Worm (Caenorhabditis elegans): ENCODE data around the gene gpx-6.

The gpx-6 gene

DNA sequence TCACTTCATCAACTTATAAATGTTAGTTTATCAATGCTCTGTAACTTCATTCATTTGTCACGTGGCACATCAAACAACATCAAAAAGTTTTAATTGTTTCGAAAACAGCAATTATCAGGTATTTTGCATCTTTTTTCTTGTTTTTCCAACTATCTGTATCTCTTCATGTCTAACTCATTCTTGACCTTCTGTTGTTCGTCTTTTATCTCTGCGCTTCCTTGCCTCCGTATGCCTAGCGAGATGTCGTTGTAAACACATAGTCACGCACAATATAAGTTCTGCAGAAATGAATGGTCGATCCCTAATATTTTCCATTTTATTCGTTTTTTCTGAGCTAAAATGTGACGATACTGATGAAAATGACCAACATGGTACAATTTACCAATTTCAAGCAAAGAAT is at the start of gene gpx-6:
gpx-6 (plus strand) TSS at position 257 of the 400 bp plus-strand sequence.
- TF ChIP-seq tra-4 (tag; optimal IDR thresholded peaks at IDR 0.05) (no peak), hnd-1 (tag; optimal IDR thresholded peaks at IDR 0.05) (no peak), tbx-11 (GFP tag; IDR thresholded peaks at IDR 0.05) (no peak), aly-1 (tag; optimal IDR thresholded peaks at IDR 0.05) (no peak), pes-1 (GFP tag; IDR thresholded peaks at IDR 0.05) (no peak), ets-7 (tag; optimal IDR thresholded peaks at IDR 0.05) (no peak), ceh-13 (GFP tag; optimal IDR thresholded peaks at IDR 0.05) (no peak), flt-1 (GFP tag; IDR thresholded peaks at IDR 0.05) (no peak), ceh-36 (tag; optimal IDR thresholded peaks at IDR 0.05) (no peak), ama-1 (optimal IDR thresholded peaks at IDR 0.05) (no peak), hmg-4 (GFP tag; optimal IDR thresholded peaks at IDR 0.05) (no peak), B0310.2 (tag; optimal IDR thresholded peaks at IDR 0.05) (no peak), F13C5.2 (tag; optimal IDR thresholded peaks at IDR 0.05) (no peak), tbx-37 (GFP tag; conservative IDR thresholded peaks at IDR 0.05) (no peak), hmbx-1 (tag; optimal IDR thresholded peaks at IDR 0.05) (no peak), scrt-1 (GFP tag; IDR thresholded peaks at IDR 0.05) (no peak), sea-1 (GFP tag; conservative IDR thresholded peaks at IDR 0.05) (no peak)

DNA sequence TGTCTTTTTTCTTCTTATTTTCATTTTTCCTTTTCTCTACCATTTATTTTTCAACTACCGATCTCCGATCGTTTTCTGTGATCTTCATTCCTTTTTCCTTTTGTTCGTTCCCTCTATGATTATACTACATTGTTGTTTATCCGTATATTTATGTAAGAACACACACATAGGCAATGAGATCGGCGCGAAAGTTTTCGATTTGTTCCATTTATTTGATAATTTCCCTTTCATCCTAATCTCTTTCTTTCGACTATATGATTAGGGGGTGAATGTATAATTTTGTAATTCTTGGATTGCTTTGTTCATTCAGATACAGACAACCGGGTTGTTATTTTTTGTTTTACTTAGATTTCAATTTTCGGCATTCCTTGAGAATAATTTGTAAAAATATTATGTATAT is 48.4 kb upstream of the gpx-6 start:
- TF ChIP-seq pes-1 (GFP tag; IDR thresholded peaks at IDR 0.05) (no peak), F13C5.2 (tag; optimal IDR thresholded peaks at IDR 0.05) (no peak), tbx-37 (GFP tag; conservative IDR thresholded peaks at IDR 0.05) (no peak), tbx-11 (GFP tag; IDR thresholded peaks at IDR 0.05) (no peak), aly-1 (tag; optimal IDR thresholded peaks at IDR 0.05) (no peak), B0310.2 (tag; optimal IDR thresholded peaks at IDR 0.05) (no peak), ceh-36 (tag; optimal IDR thresholded peaks at IDR 0.05) (no peak), ets-7 (tag; optimal IDR thresholded peaks at IDR 0.05) (no peak), flt-1 (GFP tag; IDR thresholded peaks at IDR 0.05) (no peak)

DNA sequence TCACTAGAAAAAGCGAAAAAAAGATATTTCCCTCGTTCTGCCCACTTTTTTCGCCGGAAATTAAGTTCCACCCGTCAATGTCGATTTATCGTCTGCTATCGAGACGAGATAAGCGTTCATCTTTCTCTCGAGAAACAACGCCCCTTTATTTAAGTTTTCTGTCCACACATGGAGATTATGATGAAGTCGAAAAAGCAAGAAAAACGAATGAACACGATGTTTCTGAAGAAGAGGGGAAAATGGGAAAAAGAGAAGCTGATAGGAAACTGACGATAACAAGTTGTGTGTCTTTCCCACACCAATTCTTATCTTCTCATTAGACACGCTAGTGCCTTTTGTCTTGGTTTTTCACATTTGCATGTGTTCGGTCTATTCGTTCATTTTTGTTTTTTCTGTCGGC is 47.2 kb upstream of the gpx-6 start:
- TF ChIP-seq ceh-13 (GFP tag; optimal IDR thresholded peaks at IDR 0.05) (no peak), tbx-11 (GFP tag; IDR thresholded peaks at IDR 0.05) (no peak), flt-1 (GFP tag; IDR thresholded peaks at IDR 0.05) (no peak), aly-1 (tag; optimal IDR thresholded peaks at IDR 0.05) (no peak), scrt-1 (GFP tag; IDR thresholded peaks at IDR 0.05) (no peak), tra-4 (tag; optimal IDR thresholded peaks at IDR 0.05) (no peak), B0310.2 (tag; optimal IDR thresholded peaks at IDR 0.05) (no peak), sea-1 (GFP tag; conservative IDR thresholded peaks at IDR 0.05) (no peak), ets-7 (tag; optimal IDR thresholded peaks at IDR 0.05) (no peak), ama-1 (optimal IDR thresholded peaks at IDR 0.05) (no peak), ceh-36 (tag; optimal IDR thresholded peaks at IDR 0.05) (no peak), hnd-1 (tag; optimal IDR thresholded peaks at IDR 0.05) (no peak), tbx-37 (GFP tag; conservative IDR thresholded peaks at IDR 0.05) (no peak), hmg-4 (GFP tag; optimal IDR thresholded peaks at IDR 0.05) (no peak), pes-1 (GFP tag; IDR thresholded peaks at IDR 0.05) (no peak), hmbx-1 (tag; optimal IDR thresholded peaks at IDR 0.05) (no peak), F13C5.2 (tag; optimal IDR thresholded peaks at IDR 0.05) (no peak)

DNA sequence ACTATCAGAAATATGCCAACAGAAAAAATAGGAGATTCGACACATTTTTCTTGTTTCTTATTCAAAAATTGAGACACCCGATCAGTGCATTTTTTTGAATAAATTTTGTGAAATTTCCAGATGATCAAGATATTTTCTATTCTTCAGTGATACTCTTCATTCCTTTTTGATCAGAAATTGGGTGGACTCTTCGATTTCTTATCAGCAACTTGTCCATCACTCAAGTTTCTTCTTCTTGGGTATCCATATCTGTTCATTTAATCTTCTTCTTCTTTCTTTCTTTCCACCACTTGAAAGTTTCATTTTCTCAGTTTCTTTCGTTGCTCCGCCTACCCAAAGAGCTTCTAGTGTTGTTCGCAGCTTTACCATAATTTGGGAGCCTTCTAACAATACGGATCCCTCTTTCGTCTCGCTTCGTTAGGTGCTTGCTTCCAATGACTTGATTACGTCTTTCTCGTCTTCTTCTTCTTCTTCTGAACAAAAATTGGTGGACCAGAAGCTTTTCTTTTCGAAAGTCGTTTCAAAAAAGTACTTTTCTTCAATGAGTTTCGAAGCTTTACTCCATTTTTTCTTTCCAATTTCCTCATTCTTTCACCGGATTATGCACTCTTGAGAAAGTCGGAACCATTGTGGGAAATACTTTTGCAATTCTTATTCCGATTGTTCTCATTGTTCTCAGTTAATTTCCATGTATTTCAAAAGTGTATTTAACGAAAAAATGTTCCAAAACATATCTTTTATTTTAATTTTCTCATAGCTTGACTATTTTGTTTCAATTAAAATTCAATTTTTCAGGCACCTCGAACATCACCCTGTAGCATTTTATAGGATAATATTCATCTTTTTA is 46.1 kb upstream of the gpx-6 start, which contains the start of gene pct-1:
pct-1 (plus strand) TSS at position 797 of the 847 bp plus-strand sequence.
- TF ChIP-seq flt-1 (GFP tag; IDR thresholded peaks at IDR 0.05) (no peak), hnd-1 (tag; optimal IDR thresholded peaks at IDR 0.05) (no peak), sea-1 (GFP tag; conservative IDR thresholded peaks at IDR 0.05) (no peak), aly-1 (tag; optimal IDR thresholded peaks at IDR 0.05) (no peak), tra-4 (tag; optimal IDR thresholded peaks at IDR 0.05) (no peak), ceh-36 (tag; optimal IDR thresholded peaks at IDR 0.05) (no peak), pes-1 (GFP tag; IDR thresholded peaks at IDR 0.05) (no peak)

DNA sequence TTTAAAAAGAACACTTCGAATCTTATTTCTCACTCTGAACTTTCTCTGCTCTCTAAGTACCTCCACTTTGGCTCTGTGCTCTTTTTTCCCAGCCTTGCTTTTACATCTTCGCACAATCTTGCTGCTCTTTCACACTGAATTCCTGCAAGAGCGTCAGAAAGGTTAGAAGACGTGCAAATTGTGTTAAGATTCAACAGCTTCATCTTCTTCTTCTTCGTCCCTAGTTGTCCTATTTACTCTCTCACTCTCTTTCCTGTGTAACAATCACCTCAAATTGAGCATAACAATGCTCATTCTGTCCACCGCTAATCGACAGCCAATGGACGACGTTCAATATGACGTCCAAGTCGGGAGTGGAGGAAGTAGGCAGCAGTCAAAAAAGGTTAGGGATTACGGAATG is 40.6 kb upstream of the gpx-6 start:
- TF ChIP-seq sea-1 (GFP tag; conservative IDR thresholded peaks at IDR 0.05) = no peak
- no peak for TF ChIP-seq ceh-13 (GFP tag; optimal IDR thresholded peaks at IDR 0.05)
- TF ChIP-seq aly-1 (tag; optimal IDR thresholded peaks at IDR 0.05) = no peak
- TF ChIP-seq ama-1 (optimal IDR thresholded peaks at IDR 0.05) = no peak
- TF ChIP-seq B0310.2 (tag; optimal IDR thresholded peaks at IDR 0.05) = no peak
- no peak for TF ChIP-seq tra-4 (tag; optimal IDR thresholded peaks at IDR 0.05)
- no peak for TF ChIP-seq ets-7 (tag; optimal IDR thresholded peaks at IDR 0.05)
- no peak for TF ChIP-seq ceh-36 (tag; optimal IDR thresholded peaks at IDR 0.05)
- no peak for TF ChIP-seq tbx-11 (GFP tag; IDR thresholded peaks at IDR 0.05)
- no peak for TF ChIP-seq hmg-4 (GFP tag; optimal IDR thresholded peaks at IDR 0.05)
- TF ChIP-seq F13C5.2 (tag; optimal IDR thresholded peaks at IDR 0.05) = no peak
- TF ChIP-seq tbx-37 (GFP tag; conservative IDR thresholded peaks at IDR 0.05) = no peak
- TF ChIP-seq hmbx-1 (tag; optimal IDR thresholded peaks at IDR 0.05) = no peak
- TF ChIP-seq scrt-1 (GFP tag; IDR thresholded peaks at IDR 0.05) = no peak
- no peak for TF ChIP-seq flt-1 (GFP tag; IDR thresholded peaks at IDR 0.05)

DNA sequence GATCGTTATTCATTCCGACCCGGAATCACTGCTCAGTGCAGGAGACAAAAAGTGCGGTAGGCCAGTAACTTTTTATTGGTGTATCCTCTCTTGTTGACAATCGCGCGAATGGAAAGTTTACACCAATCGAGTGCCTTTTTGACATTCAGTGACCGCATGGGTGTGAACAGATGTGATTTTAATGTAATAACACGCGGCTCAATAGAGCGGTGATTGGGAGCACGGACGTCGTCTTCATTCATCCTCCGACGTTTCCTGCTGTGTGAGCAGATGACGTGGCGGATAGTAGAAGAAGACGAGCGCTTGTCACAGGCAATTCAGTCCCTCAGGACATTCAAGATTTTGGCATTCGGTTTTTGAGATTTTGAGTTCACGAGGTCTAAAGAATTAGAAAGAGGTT is 39.4 kb upstream of the gpx-6 start:
- TF ChIP-seq sea-1 (GFP tag; conservative IDR thresholded peaks at IDR 0.05) (no peak), tbx-37 (GFP tag; conservative IDR thresholded peaks at IDR 0.05) (no peak), tbx-11 (GFP tag; IDR thresholded peaks at IDR 0.05) (no peak), flt-1 (GFP tag; IDR thresholded peaks at IDR 0.05) (no peak), aly-1 (tag; optimal IDR thresholded peaks at IDR 0.05) (no peak), F13C5.2 (tag; optimal IDR thresholded peaks at IDR 0.05) (no peak), B0310.2 (tag; optimal IDR thresholded peaks at IDR 0.05) (no peak), hmg-4 (GFP tag; optimal IDR thresholded peaks at IDR 0.05) (no peak), hmbx-1 (tag; optimal IDR thresholded peaks at IDR 0.05) (no peak)

DNA sequence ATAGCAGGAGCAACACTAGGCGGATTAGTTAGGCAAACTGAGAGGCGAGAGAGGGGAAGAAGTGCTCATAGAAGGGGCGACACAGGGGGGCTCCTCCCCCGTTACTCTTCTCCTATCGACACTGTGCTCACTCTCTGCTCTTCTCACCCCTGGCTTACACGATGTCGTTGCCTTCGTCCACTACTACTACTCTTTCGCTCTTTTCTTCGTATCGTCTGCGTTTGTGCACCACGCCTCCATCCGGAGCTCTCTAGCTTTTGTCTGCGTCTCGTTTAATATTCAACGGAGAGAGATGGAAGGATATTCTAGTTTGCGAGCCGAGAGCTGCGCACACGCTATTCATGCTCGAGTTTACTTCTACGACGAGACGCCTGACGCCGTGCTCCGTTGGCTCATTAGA is 38.7 kb upstream of the gpx-6 start:
- TF ChIP-seq aly-1 (tag; optimal IDR thresholded peaks at IDR 0.05) (no peak), ceh-13 (GFP tag; optimal IDR thresholded peaks at IDR 0.05) (no peak), hmg-4 (GFP tag; optimal IDR thresholded peaks at IDR 0.05) (peak; percentile 44), tbx-11 (GFP tag; IDR thresholded peaks at IDR 0.05) (no peak), sea-1 (GFP tag; conservative IDR thresholded peaks at IDR 0.05) (peak; percentile 57), flt-1 (GFP tag; IDR thresholded peaks at IDR 0.05) (no peak), hnd-1 (tag; optimal IDR thresholded peaks at IDR 0.05) (no peak), F13C5.2 (tag; optimal IDR thresholded peaks at IDR 0.05) (peak; percentile 15), B0310.2 (tag; optimal IDR thresholded peaks at IDR 0.05) (no peak), tbx-37 (GFP tag; conservative IDR thresholded peaks at IDR 0.05) (no peak), ceh-36 (tag; optimal IDR thresholded peaks at IDR 0.05) (peak; percentile 55), scrt-1 (GFP tag; IDR thresholded peaks at IDR 0.05) (no peak), ets-7 (tag; optimal IDR thresholded peaks at IDR 0.05) (no peak), ama-1 (optimal IDR thresholded peaks at IDR 0.05) (no peak), pes-1 (GFP tag; IDR thresholded peaks at IDR 0.05) (no peak), tra-4 (tag; optimal IDR thresholded peaks at IDR 0.05) (no peak), hmbx-1 (tag; optimal IDR thresholded peaks at IDR 0.05) (no peak)
